Worm (Caenorhabditis elegans): ENCODE data around the gene mfsd-11.
A peak's percentile ranks its signal among the peaks of the same experiment; 100 is the strongest.

The mfsd-11 gene

ce11 chrX:12171631-12172348 is 17.9 kb upstream of the mfsd-11 start, which contains the start of gene F57G12.1 (continued):
- TF ChIP-seq T23F11.4 (GFP tag; optimal IDR thresholded peaks at IDR 0.05), result no peak

ce11 chrX:12169390-12169789 is 15.5 kb upstream of the mfsd-11 start:
- TF ChIP-seq ceh-19 (GFP tag; optimal IDR thresholded peaks at IDR 0.05) (peak; percentile 4), che-1 (tag; optimal IDR thresholded peaks at IDR 0.05) (no peak), ama-1 (optimal IDR thresholded peaks at IDR 0.05) (peak; percentile 61)

- no peak for TF ChIP-seq che-1 (tag; optimal IDR thresholded peaks at IDR 0.05)
- no peak for TF ChIP-seq madf-2 (tag; optimal IDR thresholded peaks at IDR 0.05)
- TF ChIP-seq T23F11.4 (GFP tag; optimal IDR thresholded peaks at IDR 0.05), result no peak
- no peak for TF ChIP-seq npax-4 (tag; optimal IDR thresholded peaks at IDR 0.05)
- TF ChIP-seq ama-1 (optimal IDR thresholded peaks at IDR 0.05), result peak; percentile 55
Measured at ce11 chrX:12168765-12169164, 14.9 kb upstream of the mfsd-11 start.

ce11 chrX:12167632-12168377 is 13.9 kb upstream of the mfsd-11 start:
- TF ChIP-seq ceh-24 (tag; optimal IDR thresholded peaks at IDR 0.05) (no peak), hlh-30 (tag; optimal IDR thresholded peaks at IDR 0.05; ENCODE audit: insufficient read depth) (peak; percentile 34)

- TF ChIP-seq syd-9 (tag; optimal IDR thresholded peaks at IDR 0.05) (no peak), madf-2 (tag; optimal IDR thresholded peaks at IDR 0.05) (no peak), zip-5 (tag; optimal IDR thresholded peaks at IDR 0.05) (no peak), ahr-1 (tag; optimal IDR thresholded peaks at IDR 0.05) (no peak), rnt-1 (tag; optimal IDR thresholded peaks at IDR 0.05) (no peak), ceh-2 (tag; optimal IDR thresholded peaks at IDR 0.05) (no peak), hlh-30 (tag; optimal IDR thresholded peaks at IDR 0.05; ENCODE audit: insufficient read depth) (no peak), pros-1 (tag; optimal IDR thresholded peaks at IDR 0.05) (no peak)
Measured at ce11 chrX:12164943-12165342, 11.0 kb upstream of the mfsd-11 start.

- no peak for TF ChIP-seq sdc-2 (tag; optimal IDR thresholded peaks at IDR 0.05)
Measured at ce11 chrX:12164047-12164446, 10.1 kb upstream of the mfsd-11 start.

- no peak for TF ChIP-seq tbx-2 (tag; optimal IDR thresholded peaks at IDR 0.05)
- TF ChIP-seq elt-4 (tag; optimal IDR thresholded peaks at IDR 0.05), result no peak
- TF ChIP-seq ceh-48 (tag; optimal IDR thresholded peaks at IDR 0.05), result no peak
Measured at ce11 chrX:12162659-12163058, 8.8 kb upstream of the mfsd-11 start.

- TF ChIP-seq sox-4 (tag; optimal IDR thresholded peaks at IDR 0.05) (no peak), hlh-8 (tag; optimal IDR thresholded peaks at IDR 0.05) (no peak), pha-4 (tag; optimal IDR thresholded peaks at IDR 0.05) (no peak), pax-1 (tag; optimal IDR thresholded peaks at IDR 0.05) (no peak), ceh-18 (tag; optimal IDR thresholded peaks at IDR 0.05) (no peak), nfya-1 (tag; optimal IDR thresholded peaks at IDR 0.05) (no peak), elt-2 (tag; optimal IDR thresholded peaks at IDR 0.05) (no peak), unc-55 (GFP tag; optimal IDR thresholded peaks at IDR 0.05) (no peak), tbx-2 (tag; optimal IDR thresholded peaks at IDR 0.05) (no peak), ceh-22 (tag; optimal IDR thresholded peaks at IDR 0.05) (no peak), T23F11.4 (GFP tag; optimal IDR thresholded peaks at IDR 0.05) (no peak)
Measured at ce11 chrX:12160002-12160690, 6.2 kb upstream of the mfsd-11 start, which contains the start of gene F57G12.2. Gene F57G12.2, minus strand, starts transcription at chrX:12160052.

All from whole organism, late embryonic.